Fruit fly (Drosophila melanogaster): ENCODE measurements around the gene Lsp1beta.

DNA sequence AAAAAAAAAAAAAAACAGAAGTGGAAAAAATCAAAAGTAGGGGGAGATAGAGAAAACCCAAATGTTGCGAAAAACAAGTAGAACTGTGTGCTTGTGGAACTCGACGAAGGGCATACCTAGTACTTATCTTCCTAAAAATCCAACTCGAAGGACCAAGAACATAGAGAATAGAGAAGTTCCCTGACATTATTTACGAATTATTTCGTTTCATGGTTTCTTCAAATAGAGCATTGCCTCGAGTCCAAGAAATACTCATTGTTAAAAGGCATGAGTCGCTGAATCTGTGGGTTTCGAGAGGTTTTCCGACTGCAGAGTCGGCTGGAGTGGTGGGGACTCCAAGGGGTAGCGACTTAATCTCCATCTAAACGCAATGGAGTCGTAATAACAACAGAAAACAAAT is 5.1 kb upstream of the Lsp1beta start:
- TF ChIP-seq psq (GFP tag; optimal IDR thresholded peaks at IDR 0.05) (no peak), ranshi (GFP tag; IDR thresholded peaks at IDR 0.05) (no peak), gfzf (GFP tag; optimal IDR thresholded peaks at IDR 0.05) (no peak), dmrt99B (tag; optimal IDR thresholded peaks at IDR 0.05) (no peak), wek (GFP tag; optimal IDR thresholded peaks at IDR 0.05) (no peak), oc (tag; optimal IDR thresholded peaks at IDR 0.05) (no peak), Scr (GFP tag; IDR thresholded peaks at IDR 0.05; ENCODE audit: partially characterized antibody) (no peak), ATbp (GFP tag; optimal IDR thresholded peaks at IDR 0.05) (no peak), CG17359 (tag; optimal IDR thresholded peaks at IDR 0.05) (no peak), B-H2 (GFP tag; optimal IDR thresholded peaks at IDR 0.05) (no peak), Sin3A (optimal IDR thresholded peaks at IDR 0.05) (no peak), CG34224 (GFP tag; IDR thresholded peaks at IDR 0.05; ENCODE audit: partially characterized antibody) (no peak), CkIIα-i1 (GFP tag; IDR thresholded peaks at IDR 0.05) (no peak), CG7372 (GFP tag; IDR thresholded peaks at IDR 0.05) (no peak)

All from whole organism, embryonic.